Worm (Caenorhabditis elegans): ENCODE data around the gene F10C1.9.

F10C1.9 gene

ce11 chrII:5725094-5725493, 20.0 kb downstream of the F10C1.9 start (continued):
- TF ChIP-seq irx-1 (tag; optimal IDR thresholded peaks at IDR 0.05) (peak; percentile 5), nhr-20 (tag; optimal IDR thresholded peaks at IDR 0.05) (no peak), lin-35 (GFP tag; optimal IDR thresholded peaks at IDR 0.05) (peak in 1 of 2 experiments; percentile 67), lin-39 (tag; optimal IDR thresholded peaks at IDR 0.05) (no peak), fos-1 (tag; optimal IDR thresholded peaks at IDR 0.05) (peak; percentile 64), fkh-10 (GFP tag; optimal IDR thresholded peaks at IDR 0.05) (peak; percentile 85), ceh-63 (GFP tag; optimal IDR thresholded peaks at IDR 0.05) (no peak), xbp-1 (tag; optimal IDR thresholded peaks at IDR 0.05) (peak; percentile 29), F16B12.6 (tag; optimal IDR thresholded peaks at IDR 0.05) (peak; percentile 6), mep-1 (tag; optimal IDR thresholded peaks at IDR 0.05) (peak; percentile 46), Y116A8C.19 (tag; optimal IDR thresholded peaks at IDR 0.05; ENCODE audit: borderline replicate concordance) (no peak), C16A3.4 (tag; optimal IDR thresholded peaks at IDR 0.05) (peak; percentile 42), isw-1 (GFP tag; IDR thresholded peaks at IDR 0.05) (peak; percentile 58), nhr-84 (tag; optimal IDR thresholded peaks at IDR 0.05) (no peak), ztf-4 (tag; optimal IDR thresholded peaks at IDR 0.05) (no peak)

DNA sequence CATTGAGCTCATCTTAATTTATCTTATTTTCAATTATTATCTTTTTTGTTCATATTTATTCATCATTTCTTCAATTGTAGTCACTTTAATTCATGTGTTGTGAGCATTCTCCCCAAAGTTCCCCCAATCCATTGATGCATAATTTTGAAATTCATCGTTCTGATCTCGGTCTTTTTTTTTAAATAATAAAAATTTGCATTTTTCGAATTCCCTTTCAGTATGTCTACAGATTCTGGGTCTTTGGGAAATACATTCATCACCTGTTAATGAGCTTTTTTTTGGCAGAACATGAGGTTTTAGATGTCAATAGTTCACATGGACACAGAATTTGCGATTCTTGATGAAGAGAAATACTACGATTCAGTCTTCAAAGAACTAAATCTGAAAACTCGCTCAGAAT, 25.2 kb downstream of the F10C1.9 start, which contains the start of gene damt-1:
Gene damt-1, plus strand, starts transcription at position 301 of the 400 bp plus-strand sequence.
- TF ChIP-seq nhr-11 (tag; optimal IDR thresholded peaks at IDR 0.05) (no peak), unc-62 (GFP tag; optimal IDR thresholded peaks at IDR 0.05) (no peak), tbx-2 (tag; optimal IDR thresholded peaks at IDR 0.05) (no peak), nhr-20 (tag; optimal IDR thresholded peaks at IDR 0.05) (no peak), isw-1 (GFP tag; IDR thresholded peaks at IDR 0.05) (no peak), lin-35 (GFP tag; optimal IDR thresholded peaks at IDR 0.05) (no peak), tlp-1 (tag; optimal IDR thresholded peaks at IDR 0.05) (no peak), nhr-237 (tag; optimal IDR thresholded peaks at IDR 0.05) (no peak), hlh-4 (tag; optimal IDR thresholded peaks at IDR 0.05) (no peak), blmp-1 (tag; optimal IDR thresholded peaks at IDR 0.05) (no peak), fos-1 (tag; optimal IDR thresholded peaks at IDR 0.05) (no peak), unc-98 (GFP tag; IDR thresholded peaks at IDR 0.05) (no peak), nhr-28 (tag; optimal IDR thresholded peaks at IDR 0.05) (no peak), efl-1 (optimal IDR thresholded peaks at IDR 0.05) (no peak), efl-1 (GFP tag; optimal IDR thresholded peaks at IDR 0.05 in 1 of 2) (no peak), skn-1 (tag; optimal IDR thresholded peaks at IDR 0.05) (no peak), mdl-1 (tag; optimal IDR thresholded peaks at IDR 0.05) (no peak), jun-1 (tag; optimal IDR thresholded peaks at IDR 0.05) (no peak), ets-5 (GFP tag; IDR thresholded peaks at IDR 0.05) (no peak), ceh-82 (tag; optimal IDR thresholded peaks at IDR 0.05) (no peak)

ce11 chrII:5717831-5718230, 27.3 kb downstream of the F10C1.9 start, which contains the start of gene zipt-3:
Gene zipt-3, plus strand, starts transcription at chrII:5718131.
- TF ChIP-seq ceh-88 (GFP tag; IDR thresholded peaks at IDR 0.05) (no peak), C04F5.9 (tag; optimal IDR thresholded peaks at IDR 0.05) (no peak), mef-2 (tag; optimal IDR thresholded peaks at IDR 0.05) (no peak), mdl-1 (tag; optimal IDR thresholded peaks at IDR 0.05) (no peak), C34B4.2 (tag; optimal IDR thresholded peaks at IDR 0.05) (no peak), nhr-84 (tag; optimal IDR thresholded peaks at IDR 0.05) (no peak), lir-3 (tag; optimal IDR thresholded peaks at IDR 0.05; ENCODE audit: poor library complexity) (no peak), swsn-7 (tag; optimal IDR thresholded peaks at IDR 0.05) (no peak), nhr-20 (tag; optimal IDR thresholded peaks at IDR 0.05) (no peak), hlh-17 (GFP tag; optimal IDR thresholded peaks at IDR 0.05; ENCODE audit: borderline replicate concordance) (no peak)

ce11 chrII:5715745-5716357, 29.2 kb downstream of the F10C1.9 start, which contains the start of the genes C18A3.10 and C18A3.3:
Gene C18A3.10, minus strand, starts transcription at chrII:5715845.
Gene C18A3.3, plus strand, starts transcription at chrII:5716307.
- no peak for TF ChIP-seq ces-1 (GFP tag; optimal IDR thresholded peaks at IDR 0.05)
- TF ChIP-seq fkh-4 (tag; optimal IDR thresholded peaks at IDR 0.05; ENCODE audit: borderline replicate concordance), result no peak
- no peak for TF ChIP-seq C16A3.4 (tag; optimal IDR thresholded peaks at IDR 0.05)
- TF ChIP-seq nhr-90 (tag; optimal IDR thresholded peaks at IDR 0.05; ENCODE audit: poor library complexity), result no peak
- TF ChIP-seq elt-3 (tag; optimal IDR thresholded peaks at IDR 0.05), result no peak
- TF ChIP-seq dpl-1 (GFP tag; optimal IDR thresholded peaks at IDR 0.05), result peak in 1 of 3 experiments; percentile 14
- no peak for TF ChIP-seq nhr-47 (tag; optimal IDR thresholded peaks at IDR 0.05)
- no peak for TF ChIP-seq lin-39 (tag; optimal IDR thresholded peaks at IDR 0.05)
- no peak for TF ChIP-seq pag-3 (tag; optimal IDR thresholded peaks at IDR 0.05; ENCODE audit: borderline replicate concordance, insufficient read depth)
- no peak for TF ChIP-seq mab-9 (GFP tag; IDR thresholded peaks at IDR 0.05)
- TF ChIP-seq unc-98 (GFP tag; IDR thresholded peaks at IDR 0.05), result no peak
- no peak for TF ChIP-seq efl-1 (optimal IDR thresholded peaks at IDR 0.05)
- TF ChIP-seq efl-1 (GFP tag; optimal IDR thresholded peaks at IDR 0.05 in 1 of 2), result peak in 1 of 2 experiments; percentile 7
